Fruit fly (Drosophila melanogaster) whole organism, adult: ENCODE data around the gene Or85c.

Experiments
- CG11617 ChIP-seq: fragments of 200-800 bp; sonication (Bioruptor generic); optimal IDR thresholded peaks from 2 replicates; lab custom pipeline; 2017; ENCODE audit warnings: mild to moderate bottlenecking, missing biosample characterization, missing genetic modification reagents, missing genetic modification characterization
- CG12768 ChIP-seq: fragments of 200-800 bp; sonication (Bioruptor generic); optimal IDR thresholded peaks from 2 replicates; lab custom pipeline; 2017; ENCODE audit warnings: missing biosample characterization, missing genetic modification characterization, mild to moderate bottlenecking, moderate library complexity, missing genetic modification reagents
- CG1620 ChIP-seq: fragments of 200-800 bp; sonication (Bioruptor generic); optimal IDR thresholded peaks from 2 replicates; lab custom pipeline; 2016; ENCODE audit warnings: missing biosample characterization, missing genetic modification characterization
- CG5204 ChIP-seq: fragments of 200-800 bp; sonication (Bioruptor generic); optimal IDR thresholded peaks from 2 replicates; lab custom pipeline; 2016; ENCODE audit warnings: missing biosample characterization, missing genetic modification characterization
- CG7101 ChIP-seq: fragments of 200-800 bp; sonication (Bioruptor generic); optimal IDR thresholded peaks from 2 replicates; lab custom pipeline; 2018; ENCODE audit warnings: missing biosample characterization, mild to moderate bottlenecking, missing genetic modification characterization, moderate library complexity
- bab1 ChIP-seq: fragments of 200-800 bp; sonication (Bioruptor generic); optimal IDR thresholded peaks from 3 replicates; lab custom pipeline; 2019; ENCODE audit warnings: missing biosample characterization, mild to moderate bottlenecking, missing genetic modification characterization, moderate library complexity
- cic ChIP-seq: fragments of 200-800 bp; sonication (Bioruptor generic); optimal IDR thresholded peaks from 2 replicates; lab custom pipeline; 2017; ENCODE audit warnings: missing biosample characterization, mild to moderate bottlenecking, missing genetic modification characterization, moderate library complexity
- kay ChIP-seq: fragments of 200-800 bp; sonication (Bioruptor generic); peaks from one replicate; lab custom pipeline; 2016; ENCODE audit warnings: missing biosample characterization, missing genetic modification characterization, borderline replicate concordance
- pad ChIP-seq: fragments of 200-800 bp; sonication (Bioruptor generic); optimal IDR thresholded peaks from 3 replicates; lab custom pipeline; 2017; ENCODE audit warnings: missing biosample characterization, missing genetic modification characterization, mild to moderate bottlenecking, moderate library complexity, missing genetic modification reagents
- tj ChIP-seq: fragments of 200-800 bp; sonication (Bioruptor generic); optimal IDR thresholded peaks from 3 replicates; lab custom pipeline; 2017; ENCODE audit warnings: missing biosample characterization, mild to moderate bottlenecking, missing genetic modification characterization, moderate library complexity
- toe ChIP-seq: fragments of 200-800 bp; sonication (Bioruptor generic); optimal IDR thresholded peaks from 2 replicates; lab custom pipeline; 2016; ENCODE audit warnings: missing biosample characterization, missing genetic modification characterization

Or85c gene

dm6 chr3R:8463904-8464303 is 48.9 kb downstream of the Or85c start:
- TF ChIP-seq toe (GFP tag; lab: Kevin White, UChicago) (no peak), CG5204 (GFP tag; lab: Kevin White, UChicago) (no peak), CG11617 (GFP tag; lab: Kevin White, UChicago) (no peak), CG7101 (tag; lab: Kevin White, UChicago) (no peak), CG12768 (GFP tag; lab: Kevin White, UChicago) (no peak), pad (GFP tag; lab: Kevin White, UChicago) (no peak), tj (GFP tag; lab: Kevin White, UChicago) (no peak), bab1 (no peak), kay (GFP tag; lab: Kevin White, UChicago) (no peak), cic (no peak), CG1620 (GFP tag; lab: Kevin White, UChicago) (no peak)
